Fruit fly (Drosophila melanogaster): ENCODE data around the gene DNAlig4.

dm6 chrX:13677970-13678490, 10.4 kb upstream of the DNAlig4 start:
- TF ChIP-seq CG8478 (optimal IDR thresholded peaks at IDR 0.05) (no peak), CTCF (optimal IDR thresholded peaks at IDR 0.05) (no peak)
